Fruit fly (Drosophila melanogaster): ENCODE data around the gene CG10874.

- TF ChIP-seq CG34367 (tag; optimal IDR thresholded peaks at IDR 0.05), result no peak
- no peak for TF ChIP-seq CG8301 (tag; optimal IDR thresholded peaks at IDR 0.05)
- TF ChIP-seq CG15710 (tag; optimal IDR thresholded peaks at IDR 0.05), result no peak
- TF ChIP-seq D1 (tag; optimal IDR thresholded peaks at IDR 0.05), result no peak
- TF ChIP-seq CG10348 (GFP tag; IDR thresholded peaks at IDR 0.05), result no peak
- no peak for TF ChIP-seq CG14655 (GFP tag; optimal IDR thresholded peaks at IDR 0.05)
- TF ChIP-seq CG17806 (tag; optimal IDR thresholded peaks at IDR 0.05), result no peak
- TF ChIP-seq CG12605 (GFP tag; IDR thresholded peaks at IDR 0.05), result no peak
- TF ChIP-seq EcR (GFP tag; optimal IDR thresholded peaks at IDR 0.05), result no peak
- no peak for TF ChIP-seq Snoo (tag; optimal IDR thresholded peaks at IDR 0.05)
- no peak for TF ChIP-seq CG8159 (tag; optimal IDR thresholded peaks at IDR 0.05)
- TF ChIP-seq gl (tag; optimal IDR thresholded peaks at IDR 0.05), result no peak
Measured at dm6 chr2L:2144725-2145656, 47.2 kb downstream of the CG10874 start, which contains the start of gene tho2.
